Fruit fly (Drosophila melanogaster) whole organism, embryonic: ENCODE measurements around the gene CG5498.

Experiments used
- Bgb ChIP-seq: fragments of 200-800 bp; sonication (Bioruptor generic); IDR thresholded peaks from 2 replicates; pipeline ENCODE4 v1.3.6; 2022; ENCODE audit warnings: missing biosample characterization, missing genetic modification characterization; ENCODE audit not compliant: partially characterized antibody
- CG11093 ChIP-seq: fragments of 200-800 bp; sonication (Bioruptor generic); IDR thresholded peaks from 3 replicates; pipeline ENCODE4 v1.3.6; 2022; ENCODE audit warnings: missing biosample characterization, missing genetic modification characterization
- CG11696 ChIP-seq: fragments of 200-800 bp; sonication (Bioruptor generic); IDR thresholded peaks from 2 replicates; pipeline ENCODE4 v1.3.6; 2022; ENCODE audit warnings: missing biosample characterization, missing genetic modification characterization
- CG12299 ChIP-seq: fragments of 200-800 bp; sonication (Bioruptor generic); optimal IDR thresholded peaks from 2 replicates; lab custom pipeline; 2018; ENCODE audit warnings: missing biosample characterization, mild to moderate bottlenecking, missing genetic modification characterization
- CG12744 ChIP-seq: fragments of 200-800 bp; sonication (Bioruptor generic); optimal IDR thresholded peaks from 2 replicates; lab custom pipeline; 2016; ENCODE audit warnings: missing biosample characterization, missing genetic modification characterization
- CG1602 ChIP-seq: fragments of 200-800 bp; sonication (Bioruptor generic); optimal IDR thresholded peaks from 3 replicates; lab custom pipeline; 2016; ENCODE audit warnings: missing biosample characterization, missing genetic modification characterization
- CG16779 ChIP-seq: fragments of 200-800 bp; sonication (Bioruptor generic); IDR thresholded peaks from 2 replicates; pipeline ENCODE4 v1.3.6; 2022; ENCODE audit warnings: missing biosample characterization, missing genetic modification characterization
- CG17359 ChIP-seq: fragments of 200-800 bp; sonication (Bioruptor generic); optimal IDR thresholded peaks from 3 replicates; lab custom pipeline; 2018; ENCODE audit warnings: missing biosample characterization, mild to moderate bottlenecking, missing genetic modification characterization, moderate library complexity
- CG17385 ChIP-seq: fragments of 200-800 bp; sonication (Bioruptor generic); optimal IDR thresholded peaks from 3 replicates; lab custom pipeline; 2018; ENCODE audit warnings: missing biosample characterization, mild to moderate bottlenecking, missing genetic modification characterization
- CG17802 ChIP-seq: fragments of 200-800 bp; sonication (Bioruptor generic); optimal IDR thresholded peaks from 2 replicates; lab custom pipeline; 2018; ENCODE audit warnings: missing biosample characterization, mild to moderate bottlenecking, missing genetic modification characterization, moderate library complexity
- CG18011 ChIP-seq: fragments of 200-800 bp; sonication (Bioruptor generic); optimal IDR thresholded peaks from 2 replicates; lab custom pipeline; 2017; ENCODE audit warnings: missing biosample characterization, missing genetic modification characterization, mild to moderate bottlenecking, moderate library complexity, missing genotype
- CG2116 ChIP-seq: fragments of 200-800 bp; sonication (Bioruptor generic); optimal IDR thresholded peaks from 3 replicates; lab custom pipeline; 2018; ENCODE audit warnings: missing biosample characterization, mild to moderate bottlenecking, missing genetic modification characterization
- CG3847 ChIP-seq: fragments of 200-800 bp; sonication (Bioruptor generic); IDR thresholded peaks from 2 replicates; pipeline ENCODE4 v1.3.6; 2022; ENCODE audit warnings: missing biosample characterization, missing genetic modification characterization
- CG3995 ChIP-seq: fragments of 200-800 bp; sonication (Bioruptor generic); optimal IDR thresholded peaks from 3 replicates; lab custom pipeline; 2016; ENCODE audit warnings: missing biosample characterization, missing genetic modification characterization
- CG4404 ChIP-seq: fragments of 200-800 bp; sonication (Bioruptor generic); IDR thresholded peaks from 2 replicates; pipeline ENCODE4 v1.3.6; 2022; ENCODE audit warnings: missing biosample characterization, missing genetic modification characterization
- CG6765 ChIP-seq: fragments of 200-800 bp; sonication (Bioruptor generic); optimal IDR thresholded peaks from 3 replicates; lab custom pipeline; 2017; ENCODE audit warnings: missing biosample characterization, mild to moderate bottlenecking, missing genetic modification characterization
- CG8089 ChIP-seq: fragments of 200-800 bp; sonication (Bioruptor generic); optimal IDR thresholded peaks from 3 replicates; lab custom pipeline; 2016; ENCODE audit warnings: missing biosample characterization, missing genetic modification characterization
- Chrac-16 ChIP-seq: fragments of 200-800 bp; sonication (Bioruptor generic); optimal IDR thresholded peaks from 3 replicates; lab custom pipeline; 2016; ENCODE audit warnings: missing biosample characterization, missing genetic modification characterization
- CkIIα-i1 ChIP-seq: fragments of 200-800 bp; sonication (Bioruptor generic); IDR thresholded peaks from 2 replicates; pipeline ENCODE4 v1.3.6; 2022; ENCODE audit warnings: missing biosample characterization, missing genetic modification characterization
- CoRest ChIP-seq: fragments of 200-800 bp; sonication (Bioruptor generic); optimal IDR thresholded peaks from 3 replicates; lab custom pipeline; 2018; ENCODE audit warnings: missing biosample characterization, mild to moderate bottlenecking, missing genetic modification characterization, moderate library complexity
- D19A ChIP-seq: fragments of 200-800 bp; optimal IDR thresholded peaks from 3 replicates; lab custom pipeline; 2019; ENCODE audit warnings: missing biosample characterization, mild to moderate bottlenecking, missing genetic modification characterization, moderate library complexity
- Doc3 ChIP-seq: fragments of 200-800 bp; sonication (Bioruptor generic); IDR thresholded peaks from 3 replicates; pipeline ENCODE4 v1.3.6; 2022; ENCODE audit warnings: missing biosample characterization, missing genetic modification characterization; ENCODE audit not compliant: partially characterized antibody
- HLHmδ ChIP-seq: fragments of 200-800 bp; sonication (Bioruptor generic); optimal IDR thresholded peaks from 2 replicates; lab custom pipeline; 2018; ENCODE audit warnings: missing biosample characterization, mild to moderate bottlenecking, missing genetic modification characterization, moderate library complexity
- Lpt ChIP-seq: fragments of >200 bp; optimal IDR thresholded peaks from 2 replicates; lab custom pipeline; 2018; ENCODE audit warnings: missing biosample characterization, missing genetic modification characterization
- MTF-1 ChIP-seq: fragments of 200-800 bp; sonication (Bioruptor generic); optimal IDR thresholded peaks from 2 replicates; lab custom pipeline; 2018; ENCODE audit warnings: missing biosample characterization, mild to moderate bottlenecking, missing genetic modification characterization, borderline replicate concordance
- Mrtf ChIP-seq: fragments of 200-800 bp; sonication (Bioruptor generic); IDR thresholded peaks from 3 replicates; pipeline ENCODE4 v1.3.6; 2022; ENCODE audit warnings: missing biosample characterization, missing genetic modification characterization
- Nf-YB ChIP-seq: fragments of 200-800 bp; sonication (Bioruptor generic); optimal IDR thresholded peaks from 3 replicates; lab custom pipeline; 2019; ENCODE audit warnings: missing biosample characterization, mild to moderate bottlenecking, missing genetic modification characterization, moderate library complexity
- Ravus ChIP-seq: fragments of 200-800 bp; sonication (Bioruptor generic); IDR thresholded peaks from 2 replicates; pipeline ENCODE4 v1.3.6; 2022; ENCODE audit warnings: missing biosample characterization, missing genetic modification characterization
- Six4 ChIP-seq: fragments of 200-800 bp; sonication (Bioruptor generic); optimal IDR thresholded peaks from 2 replicates; lab custom pipeline; 2016; ENCODE audit warnings: missing biosample characterization, missing genetic modification characterization
- Xbp1 ChIP-seq: fragments of 200-800 bp; sonication (Bioruptor generic); optimal IDR thresholded peaks from 3 replicates; lab custom pipeline; 2016; ENCODE audit warnings: missing biosample characterization, mild to moderate bottlenecking, missing genetic modification characterization
- az2 ChIP-seq: fragments of 200-800 bp; sonication (Bioruptor generic); optimal IDR thresholded peaks from 3 replicates; lab custom pipeline; 2016; ENCODE audit warnings: missing biosample characterization, missing genetic modification characterization
- bsh ChIP-seq, 2 experiments: fragments of 200-800 bp; sonication (Bioruptor generic); optimal IDR thresholded peaks; 2 replicates each; lab custom pipeline; 2017 to 2018; ENCODE audit warnings: mild to moderate bottlenecking in 2 of 2, missing biosample characterization in 2 of 2, missing genetic modification characterization in 2 of 2, moderate library complexity in 1 of 2
- ci ChIP-seq: fragments of 200-800 bp; sonication (Bioruptor generic); IDR thresholded peaks from 3 replicates; pipeline ENCODE4 v1.3.6; 2022; ENCODE audit warnings: missing biosample characterization, missing genetic modification characterization
- dmrt11E ChIP-seq: fragments of 200-800 bp; sonication (Bioruptor generic); optimal IDR thresholded peaks from 3 replicates; lab custom pipeline; 2018; ENCODE audit warnings: missing biosample characterization, mild to moderate bottlenecking, missing genetic modification characterization, moderate library complexity
- esg ChIP-seq: fragments of 200-800 bp; sonication (Bioruptor generic); conservative IDR thresholded peaks from 2 replicates; pipeline ENCODE4 v1.3.6; 2022; ENCODE audit warnings: missing biosample characterization, missing genetic modification characterization
- fu2 ChIP-seq: fragments of 200-800 bp; sonication (Bioruptor generic); optimal IDR thresholded peaks from 2 replicates; lab custom pipeline; 2016; ENCODE audit warnings: missing biosample characterization, missing genetic modification characterization
- gsb-n ChIP-seq: fragments of 200-800 bp; sonication (Bioruptor generic); optimal IDR thresholded peaks from 3 replicates; lab custom pipeline; 2018; ENCODE audit warnings: missing biosample characterization, mild to moderate bottlenecking, missing genetic modification characterization
- gt ChIP-seq: fragments of 200-800 bp; sonication (Bioruptor generic); IDR thresholded peaks from 2 replicates; pipeline ENCODE4 v1.3.6; 2022; ENCODE audit warnings: missing biosample characterization, missing genetic modification characterization
- kah ChIP-seq: fragments of 200-800 bp; sonication (Bioruptor generic); optimal IDR thresholded peaks from 2 replicates; lab custom pipeline; 2018; ENCODE audit warnings: missing biosample characterization, mild to moderate bottlenecking, missing genetic modification characterization
- klu ChIP-seq: fragments of 200-800 bp; sonication (Bioruptor generic); IDR thresholded peaks from 2 replicates; pipeline ENCODE4 v1.3.6; 2022; ENCODE audit warnings: missing biosample characterization, missing genetic modification characterization
- lmd ChIP-seq: fragments of 200-800 bp; sonication (Bioruptor generic); IDR thresholded peaks from 2 replicates; pipeline ENCODE4 v1.3.6; 2022; ENCODE audit warnings: missing biosample characterization, missing genetic modification characterization
- mirr ChIP-seq: fragments of 200-800 bp; sonication (Bioruptor generic); optimal IDR thresholded peaks from 3 replicates; lab custom pipeline; 2018; ENCODE audit warnings: missing biosample characterization, mild to moderate bottlenecking, missing genetic modification characterization
- pan ChIP-seq, 4 experiments: fragments of >200 bp in 3 of 4; fragments of 200-800 bp in 1 of 4; sonication (Bioruptor generic) in 1 of 4; optimal IDR thresholded peaks in 3 of 4; IDR thresholded peaks in 1 of 4; 2 replicates each; pipeline versions ENCODE4 v1.3.6 to Lab custom; 2017 to 2022; ENCODE audit warnings: missing biosample characterization in 2 of 4, missing genetic modification characterization in 2 of 4, mixed read lengths in 1 of 4
- row ChIP-seq: fragments of 200-800 bp; sonication (Bioruptor generic); IDR thresholded peaks from 3 replicates; pipeline ENCODE4 v1.3.6; 2022; ENCODE audit warnings: missing biosample characterization, missing genetic modification characterization
- twi ChIP-seq: fragments of 200-800 bp; optimal IDR thresholded peaks from 2 replicates; lab custom pipeline; 2019; ENCODE audit warnings: missing biosample characterization, mild to moderate bottlenecking, missing genetic modification characterization, moderate library complexity
- tx ChIP-seq: fragments of 200-800 bp; sonication (Bioruptor generic); optimal IDR thresholded peaks from 2 replicates; lab custom pipeline; 2016; ENCODE audit warnings: missing biosample characterization, missing genetic modification characterization
- z ChIP-seq: fragments of 200-800 bp; sonication (Bioruptor generic); IDR thresholded peaks from 3 replicates; pipeline ENCODE4 v1.3.6; 2022; ENCODE audit warnings: missing biosample characterization, missing genetic modification characterization
- zen2 ChIP-seq: fragments of 200-800 bp; sonication (Bioruptor generic); IDR thresholded peaks from 3 replicates; pipeline ENCODE4 v1.3.6; 2022; ENCODE audit warnings: missing biosample characterization, missing genetic modification characterization; ENCODE audit not compliant: partially characterized antibody

The CG5498 gene

DNA sequence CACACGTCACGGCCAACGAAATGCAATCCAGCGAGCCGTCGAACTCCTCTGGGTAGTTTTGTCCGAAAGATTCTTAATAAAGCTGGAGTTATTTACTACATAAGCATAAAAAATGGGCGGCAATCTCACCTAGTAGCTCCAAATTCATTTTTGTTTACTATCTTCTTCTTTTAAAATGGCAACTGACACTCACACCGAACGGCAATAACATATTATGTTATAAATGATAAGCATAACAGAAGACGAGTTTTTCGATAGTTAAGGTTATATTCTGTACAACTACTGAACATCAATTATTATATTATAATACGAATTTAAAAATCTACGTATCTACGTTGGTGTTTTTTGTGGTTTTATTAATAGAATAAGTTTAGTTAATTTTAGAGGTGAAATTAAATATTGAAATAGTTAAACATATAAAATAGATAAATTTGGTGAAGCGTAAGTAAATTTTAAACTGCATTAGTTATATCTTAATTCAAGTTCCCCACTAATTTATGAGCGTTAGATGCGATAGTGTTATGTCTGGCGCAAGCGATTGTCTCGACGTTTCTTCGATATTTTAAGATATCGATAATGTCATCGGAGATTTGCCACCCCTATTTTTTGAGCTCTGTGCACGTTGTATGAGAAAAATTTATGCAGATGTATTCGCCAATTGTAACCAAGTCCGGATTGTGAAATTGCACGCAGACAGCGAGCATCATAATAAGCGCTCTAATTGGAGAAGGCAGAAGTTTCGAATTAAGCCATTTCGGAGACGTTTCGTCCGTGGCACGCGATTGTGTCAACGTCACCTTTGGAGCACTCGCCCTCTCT lies 35.9 kb downstream of the CG5498 start, which contains the start of the genes Rbbp5 and eRF1 (continued):
- TF ChIP-seq CG2116 (GFP tag; lab: Kevin White, UChicago) (peak; percentile 78), CG3995 (peak; percentile 25), MTF-1 (GFP tag; lab: Kevin White, UChicago) (no peak), CG17385 (peak; percentile 95), Bgb (GFP tag; lab: Robert Waterston, UW) (peak; percentile 90), CG11093 (GFP tag; lab: Robert Waterston, UW) (peak; percentile 59; the same call in 1 of the 3 replicates), Six4 (GFP tag; lab: Kevin White, UChicago) (peak; percentile 66), esg (GFP tag; lab: Robert Waterston, UW) (peak; percentile 75; the same call in 1 of the 2 replicates), CG1602 (peak; percentile 57), CG11696 (GFP tag; lab: Robert Waterston, UW) (0 out of 2 replicates have a peak, but pooled peaks have one; percentile 22), CG4404 (no peak), lmd (GFP tag; lab: Robert Waterston, UW) (peak; percentile 73; the same call in 1 of the 2 replicates), gsb-n (tag; lab: Kevin White, UChicago) (no peak), Lpt (GFP tag; lab: Kevin White, UChicago) (no peak), CG6765 (GFP tag; lab: Kevin White, UChicago) (no peak), tx (GFP tag; lab: Kevin White, UChicago) (peak; percentile 60), CG3847 (peak; percentile 85), gt (GFP tag; lab: Robert Waterston, UW) (peak; percentile 19; the same call in 1 of the 2 replicates), CG17802 (tag; lab: Kevin White, UChicago) (peak; percentile 50), CG16779 (GFP tag; lab: Robert Waterston, UW) (no peak), dmrt11E (tag; lab: Kevin White, UChicago) (peak; percentile 71), CG12299 (tag; lab: Kevin White, UChicago) (peak; percentile 58), zen2 (GFP tag; lab: Robert Waterston, UW) (peak; percentile 80), z (GFP tag; lab: Robert Waterston, UW) (no peak), twi (tag; lab: Kevin White, UChicago) (peak; percentile 59), CG12744 (GFP tag; lab: Kevin White, UChicago) (no peak), fu2 (GFP tag; lab: Kevin White, UChicago) (no peak), CG17359 (tag; lab: Kevin White, UChicago) (peak; percentile 69), klu (no peak; the same call in 1 of the 2 replicates), CG8089 (GFP tag; lab: Kevin White, UChicago) (peak; percentile 44), bsh (GFP tag; optimal IDR thresholded peaks at IDR 0.05; lab: Kevin White, UChicago) (peak in 1 of 2 experiments; percentile 75), CG18011 (GFP tag; lab: Kevin White, UChicago) (no peak), Doc3 (GFP tag; lab: Robert Waterston, UW) (peak; percentile 74), Chrac-16 (GFP tag; lab: Kevin White, UChicago) (peak; percentile 82), row (GFP tag; lab: Robert Waterston, UW) (peak; percentile 92), az2 (GFP tag; lab: Kevin White, UChicago) (peak; percentile 71), Nf-YB (GFP tag; lab: Kevin White, UChicago) (peak; percentile 44), pan (optimal IDR thresholded peaks at IDR 0.05; lab: Kevin White, UChicago) (no peak), pan (GFP tag; optimal IDR thresholded peaks at IDR 0.05 in 1 of 2, IDR thresholded peaks at IDR 0.05 in 1 of 2) (peak in 1 of 2 experiments; percentile 74), mirr (GFP tag; lab: Kevin White, UChicago) (no peak), ci (no peak), CkIIα-i1 (GFP tag; lab: Robert Waterston, UW) (no peak), HLHmδ (no peak), Xbp1 (GFP tag; lab: Kevin White, UChicago) (peak; percentile 89), Mrtf (no peak), kah (GFP tag; lab: Kevin White, UChicago) (no peak), Ravus (GFP tag; lab: Robert Waterston, UW) (peak; percentile 40), D19A (tag; lab: Kevin White, UChicago) (no peak), CoRest (tag; lab: Kevin White, UChicago) (peak; percentile 88)
